Fruit fly (Drosophila melanogaster) whole organism, embryonic: Measurements from ENCODE around the gene ScpX.

Source experiments
- ATbp ChIP-seq: fragments of 200-800 bp; sonication (Bioruptor generic); optimal IDR thresholded peaks from 2 replicates; lab custom pipeline; 2017; ENCODE audit warnings: missing biosample characterization, mild to moderate bottlenecking, missing genetic modification characterization, missing genetic modification reagents
- Awh ChIP-seq: fragments of 200-800 bp; sonication (Bioruptor generic); IDR thresholded peaks from 2 replicates; pipeline ENCODE4, ENCODE4 v1.3.6; 2022; ENCODE audit warnings: missing biosample characterization, missing genetic modification characterization
- CG1024 ChIP-seq: fragments of 200-800 bp; sonication (Bioruptor generic); IDR thresholded peaks from 2 replicates; pipeline ENCODE4 v1.3.6; 2022; ENCODE audit warnings: missing biosample characterization, missing genetic modification characterization
- CG10654 ChIP-seq: fragments of 200-800 bp; sonication (Bioruptor generic); optimal IDR thresholded peaks from 2 replicates; lab custom pipeline; 2016; ENCODE audit warnings: missing biosample characterization, missing genetic modification characterization
- CG14441 ChIP-seq: fragments of 200-800 bp; sonication (Bioruptor generic); IDR thresholded peaks from 2 replicates; pipeline ENCODE4 v1.3.6; 2022; ENCODE audit warnings: missing biosample characterization, missing genetic modification characterization
- CG1529 ChIP-seq: fragments of 200-800 bp; sonication (Bioruptor generic); optimal IDR thresholded peaks from 3 replicates; lab custom pipeline; 2018; ENCODE audit warnings: missing biosample characterization, missing genetic modification characterization
- CG1603 ChIP-seq: fragments of 200-800 bp; sonication (Bioruptor generic); optimal IDR thresholded peaks from 2 replicates; lab custom pipeline; 2019; ENCODE audit warnings: missing biosample characterization, mild to moderate bottlenecking, missing genetic modification characterization, moderate library complexity
- CG17361 ChIP-seq: fragments of 200-800 bp; sonication (Bioruptor generic); IDR thresholded peaks from 3 replicates; pipeline ENCODE4 v1.3.6; 2022; ENCODE audit warnings: missing biosample characterization, missing genetic modification characterization
- CG34422 ChIP-seq: fragments of 200-800 bp; sonication (Bioruptor generic); IDR thresholded peaks from 3 replicates; pipeline ENCODE4 v1.3.6; 2022; ENCODE audit warnings: missing biosample characterization, missing genetic modification characterization
- CG4404 ChIP-seq: fragments of 200-800 bp; sonication (Bioruptor generic); IDR thresholded peaks from 2 replicates; pipeline ENCODE4 v1.3.6; 2022; ENCODE audit warnings: missing biosample characterization, missing genetic modification characterization
- CG4707 ChIP-seq: fragments of 200-800 bp; sonication (Bioruptor generic); optimal IDR thresholded peaks from 2 replicates; lab custom pipeline; 2018; ENCODE audit warnings: missing biosample characterization, mild to moderate bottlenecking, missing genetic modification characterization, moderate library complexity
- CG6683 ChIP-seq: fragments of 200-800 bp; sonication (Bioruptor generic); optimal IDR thresholded peaks from 2 replicates; lab custom pipeline; 2017; ENCODE audit warnings: missing biosample characterization, mild to moderate bottlenecking, missing genetic modification characterization, missing genetic modification reagents
- CG7839 ChIP-seq: fragments of 200-800 bp; sonication (Bioruptor generic); optimal IDR thresholded peaks from 3 replicates; lab custom pipeline; 2018; ENCODE audit warnings: missing biosample characterization, mild to moderate bottlenecking, missing genetic modification characterization, moderate library complexity
- CG9797 ChIP-seq: fragments of 200-800 bp; sonication (Bioruptor generic); optimal IDR thresholded peaks from 3 replicates; lab custom pipeline; 2018; ENCODE audit warnings: missing biosample characterization, mild to moderate bottlenecking, missing genetic modification characterization
- Dbx ChIP-seq: fragments of 200-800 bp; sonication (Bioruptor generic); IDR thresholded peaks from 3 replicates; pipeline ENCODE4 v1.3.6; 2022; ENCODE audit warnings: missing biosample characterization, missing genetic modification characterization
- Dfd ChIP-seq, 2 experiments: fragments of >200 bp; optimal IDR thresholded peaks; 2 replicates each; lab custom pipeline; 2017; ENCODE audit warnings: missing biosample characterization in 2 of 2, missing genetic modification characterization in 2 of 2
- Dip2 ChIP-seq: fragments of 200-800 bp; sonication (Bioruptor generic); IDR thresholded peaks from 2 replicates; pipeline ENCODE4 v1.3.6; 2022; ENCODE audit warnings: missing biosample characterization, missing genetic modification characterization
- Dp ChIP-seq: fragments of 200-800 bp; sonication (Bioruptor generic); optimal IDR thresholded peaks from 2 replicates; lab custom pipeline; 2018; ENCODE audit warnings: missing biosample characterization, mild to moderate bottlenecking, missing genetic modification characterization, moderate library complexity
- ERR ChIP-seq: fragments of 200-800 bp; sonication (Bioruptor generic); optimal IDR thresholded peaks from 2 replicates; lab custom pipeline; 2016; ENCODE audit warnings: missing biosample characterization, missing genetic modification characterization
- Elba2 ChIP-seq: fragments of 200-800 bp; sonication (Bioruptor generic); optimal IDR thresholded peaks from 3 replicates; lab custom pipeline; 2016; ENCODE audit warnings: missing biosample characterization, missing genetic modification characterization
- Hsf ChIP-seq: fragments of 200-800 bp; sonication (Bioruptor generic); optimal IDR thresholded peaks from 3 replicates; lab custom pipeline; 2016; ENCODE audit warnings: missing biosample characterization, missing genetic modification characterization
- Kr ChIP-seq: fragments of 200-800 bp; sonication (Bioruptor generic); optimal IDR thresholded peaks from 2 replicates; lab custom pipeline; 2017; ENCODE audit warnings: missing biosample characterization, mild to moderate bottlenecking, missing genetic modification characterization
- Lhr ChIP-seq: fragments of 200-800 bp; sonication (Bioruptor generic); optimal IDR thresholded peaks from 3 replicates; lab custom pipeline; 2017; ENCODE audit warnings: mild to moderate bottlenecking, missing biosample characterization, missing genetic modification reagents, missing genetic modification characterization
- Med ChIP-seq: fragments of 200-800 bp; sonication (Bioruptor generic); peaks from one replicate; lab custom pipeline; 2016; ENCODE audit warnings: missing biosample characterization, missing genetic modification characterization, mild to moderate bottlenecking, inconsistent platforms, moderate library complexity
- Mrtf ChIP-seq: fragments of 200-800 bp; sonication (Bioruptor generic); IDR thresholded peaks from 3 replicates; pipeline ENCODE4 v1.3.6; 2022; ENCODE audit warnings: missing biosample characterization, missing genetic modification characterization
- PHDP ChIP-seq: fragments of 200-800 bp; sonication (Bioruptor generic); optimal IDR thresholded peaks from 3 replicates; lab custom pipeline; 2018; ENCODE audit warnings: missing biosample characterization, mild to moderate bottlenecking, missing genetic modification characterization, moderate library complexity
- Ravus ChIP-seq: fragments of 200-800 bp; sonication (Bioruptor generic); IDR thresholded peaks from 2 replicates; pipeline ENCODE4 v1.3.6; 2022; ENCODE audit warnings: missing biosample characterization, missing genetic modification characterization
- Six4 ChIP-seq: fragments of 200-800 bp; sonication (Bioruptor generic); optimal IDR thresholded peaks from 2 replicates; lab custom pipeline; 2016; ENCODE audit warnings: missing biosample characterization, missing genetic modification characterization
- ab ChIP-seq: fragments of 200-800 bp; sonication (Bioruptor generic); optimal IDR thresholded peaks from 2 replicates; lab custom pipeline; 2016; ENCODE audit warnings: missing biosample characterization, missing genetic modification characterization
- ac ChIP-seq: fragments of 200-800 bp; sonication (Bioruptor generic); optimal IDR thresholded peaks from 3 replicates; lab custom pipeline; 2017; ENCODE audit warnings: missing biosample characterization, mild to moderate bottlenecking, missing genetic modification characterization
- bbx ChIP-seq: fragments of 200-800 bp; sonication (Bioruptor generic); IDR thresholded peaks from 2 replicates; pipeline ENCODE4 v1.3.6; 2022; ENCODE audit warnings: missing biosample characterization, missing genetic modification characterization; ENCODE audit not compliant: partially characterized antibody
- caup ChIP-seq: fragments of 200-800 bp; sonication (Bioruptor generic); optimal IDR thresholded peaks from 3 replicates; lab custom pipeline; 2017; ENCODE audit warnings: missing biosample characterization, mild to moderate bottlenecking, missing genetic modification characterization, moderate library complexity; ENCODE audit not compliant: severe bottlenecking
- ci ChIP-seq: fragments of 200-800 bp; sonication (Bioruptor generic); IDR thresholded peaks from 3 replicates; pipeline ENCODE4 v1.3.6; 2022; ENCODE audit warnings: missing biosample characterization, missing genetic modification characterization
- danr ChIP-seq: fragments of 200-800 bp; sonication (Bioruptor generic); IDR thresholded peaks from 2 replicates; pipeline ENCODE4 v1.3.6; 2022; ENCODE audit warnings: missing biosample characterization, missing genetic modification characterization
- her ChIP-seq: fragments of 200-800 bp; sonication (Bioruptor generic); optimal IDR thresholded peaks from 2 replicates; lab custom pipeline; 2016; ENCODE audit warnings: missing biosample characterization, missing genetic modification characterization
- hth ChIP-seq: fragments of >200 bp; optimal IDR thresholded peaks from 2 replicates; lab custom pipeline; 2017; ENCODE audit warnings: inconsistent platforms
- lilli ChIP-seq: fragments of 200-800 bp; sonication (Bioruptor generic); optimal IDR thresholded peaks from 3 replicates; lab custom pipeline; 2016; ENCODE audit warnings: missing biosample characterization, missing genetic modification characterization
- mam ChIP-seq: fragments of 200-800 bp; sonication (Bioruptor generic); optimal IDR thresholded peaks from 3 replicates; lab custom pipeline; 2016; ENCODE audit warnings: missing biosample characterization, missing genetic modification characterization
- mirr ChIP-seq: fragments of 200-800 bp; sonication (Bioruptor generic); optimal IDR thresholded peaks from 3 replicates; lab custom pipeline; 2018; ENCODE audit warnings: missing biosample characterization, mild to moderate bottlenecking, missing genetic modification characterization
- peb ChIP-seq: fragments of 200-800 bp; sonication (Bioruptor generic); IDR thresholded peaks from 2 replicates; pipeline ENCODE4 v1.3.6; 2022; ENCODE audit warnings: missing biosample characterization, missing genetic modification characterization
- run ChIP-seq: fragments of 200-800 bp; sonication (Bioruptor generic); optimal IDR thresholded peaks from 3 replicates; lab custom pipeline; 2018; ENCODE audit warnings: missing biosample characterization, mild to moderate bottlenecking, missing genetic modification characterization
- sim ChIP-seq: fragments of 200-800 bp; sonication (Bioruptor generic); IDR thresholded peaks from 2 replicates; pipeline ENCODE4 v1.3.6; 2022; ENCODE audit warnings: missing biosample characterization, missing genetic modification characterization
- slbo ChIP-seq: fragments of 200-800 bp; sonication (Bioruptor generic); IDR thresholded peaks from 2 replicates; pipeline ENCODE4 v1.3.6; 2022; ENCODE audit warnings: missing biosample characterization, missing genetic modification characterization
- ssp ChIP-seq: fragments of 200-800 bp; sonication (Bioruptor generic); IDR thresholded peaks from 2 replicates; pipeline ENCODE4 v1.3.6; 2022; ENCODE audit warnings: missing biosample characterization, missing genetic modification characterization
- toy ChIP-seq: fragments of 200-800 bp; sonication (Bioruptor generic); IDR thresholded peaks from 2 replicates; pipeline ENCODE4 v1.3.6; 2022; ENCODE audit warnings: missing biosample characterization, missing genetic modification characterization
- trh ChIP-seq: fragments of 200-800 bp; sonication (Bioruptor generic); optimal IDR thresholded peaks from 2 replicates; lab custom pipeline; 2016; ENCODE audit warnings: missing biosample characterization, missing genetic modification characterization
- twi ChIP-seq: fragments of 200-800 bp; optimal IDR thresholded peaks from 2 replicates; lab custom pipeline; 2019; ENCODE audit warnings: missing biosample characterization, mild to moderate bottlenecking, missing genetic modification characterization, moderate library complexity
- vfl ChIP-seq: fragments of 200-800 bp; sonication (Bioruptor generic); optimal IDR thresholded peaks from 2 replicates; lab custom pipeline; 2016; ENCODE audit warnings: missing biosample characterization, missing genetic modification characterization
- wor ChIP-seq: fragments of 200-800 bp; sonication (Bioruptor generic); IDR thresholded peaks from 2 replicates; pipeline ENCODE4 v1.3.6; 2022; ENCODE audit warnings: missing biosample characterization, missing genetic modification characterization
- zen2 ChIP-seq: fragments of 200-800 bp; sonication (Bioruptor generic); IDR thresholded peaks from 3 replicates; pipeline ENCODE4 v1.3.6; 2022; ENCODE audit warnings: missing biosample characterization, missing genetic modification characterization; ENCODE audit not compliant: partially characterized antibody
- zfh2 ChIP-seq: fragments of 200-800 bp; sonication (Bioruptor generic); optimal IDR thresholded peaks from 2 replicates; lab custom pipeline; 2016; ENCODE audit warnings: missing biosample characterization, missing genetic modification characterization

Gene ScpX

DNA sequence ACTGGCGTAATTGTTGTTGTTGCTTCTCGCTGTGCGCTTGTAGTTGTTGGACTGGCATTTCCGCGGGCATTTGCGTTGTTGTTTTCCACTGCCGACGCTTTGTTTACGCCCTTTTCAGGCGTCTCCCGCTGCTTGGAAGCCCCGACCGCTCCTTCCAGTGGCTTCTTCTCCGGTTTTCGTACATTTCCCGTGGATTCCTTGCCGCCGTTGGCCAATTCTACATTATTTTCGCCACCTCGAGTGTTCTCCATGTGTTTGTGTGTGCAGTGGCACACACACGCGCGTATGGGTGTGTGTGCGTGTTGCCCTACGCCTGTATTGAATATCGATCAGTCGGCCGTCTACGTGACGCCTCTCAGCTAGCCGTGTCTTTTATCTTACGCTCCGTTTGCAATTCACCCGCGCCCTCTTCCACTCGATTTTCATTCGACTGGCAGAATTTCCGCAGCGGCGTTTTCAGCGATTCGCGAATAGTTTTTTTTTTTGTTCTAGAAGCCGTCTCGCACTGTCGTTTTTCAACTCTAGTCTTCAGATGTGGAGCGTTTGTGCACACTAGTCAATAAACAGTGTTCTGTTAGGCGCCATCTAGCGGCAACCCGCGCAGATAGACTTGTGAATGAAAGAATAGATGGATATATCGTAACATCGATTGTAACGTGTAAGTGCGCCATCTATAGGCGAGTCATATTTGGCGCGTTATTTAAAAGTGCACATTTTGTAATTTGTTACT, 8.3 kb downstream of the ScpX start, which contains the start of gene CG10600 (continued):
- peak; percentile 88 for TF ChIP-seq caup (GFP tag; lab: Kevin White, UChicago)
- peak; percentile 44; the same call in 1 of the 3 replicates for TF ChIP-seq Mrtf
- TF ChIP-seq ATbp (GFP tag; lab: Kevin White, UChicago): peak; percentile 64
- TF ChIP-seq CG4404 (GFP tag; lab: Robert Waterston, UW): no peak
- TF ChIP-seq sim (GFP tag; lab: Robert Waterston, UW): no peak
- no peak for TF ChIP-seq danr (GFP tag; lab: Robert Waterston, UW)
- TF ChIP-seq CG1529 (GFP tag; lab: Kevin White, UChicago): peak; percentile 39
- peak; percentile 92 for TF ChIP-seq CG34422 (GFP tag; lab: Robert Waterston, UW)
- TF ChIP-seq Awh (GFP tag; lab: Robert Waterston, UW): no peak
- TF ChIP-seq Med: peak; percentile 98
- peak; percentile 56 for TF ChIP-seq CG9797 (GFP tag; lab: Kevin White, UChicago)
- TF ChIP-seq Dbx (GFP tag; lab: Robert Waterston, UW): peak; percentile 87
- peak; percentile 90 for TF ChIP-seq ERR
- TF ChIP-seq bbx: peak; percentile 93
- TF ChIP-seq CG1603 (tag; lab: Kevin White, UChicago): peak; percentile 92
- peak; percentile 88 for TF ChIP-seq zen2 (GFP tag; lab: Robert Waterston, UW)
- peak; percentile 63 for TF ChIP-seq CG14441 (GFP tag; lab: Robert Waterston, UW)
- TF ChIP-seq Lhr (GFP tag; lab: Kevin White, UChicago): peak; percentile 98
- peak; percentile 69 for TF ChIP-seq CG17361
- TF ChIP-seq CG7839 (tag; lab: Kevin White, UChicago): peak; percentile 76
- TF ChIP-seq wor (GFP tag; lab: Robert Waterston, UW): 0 out of 2 replicates have a peak, but pooled peaks have one; percentile 12
- peak; percentile 92 for TF ChIP-seq mam (GFP tag; lab: Kevin White, UChicago)
- peak; percentile 69 for TF ChIP-seq mirr (GFP tag; lab: Kevin White, UChicago)
- TF ChIP-seq vfl (GFP tag; lab: Kevin White, UChicago): peak; percentile 85
- no peak for TF ChIP-seq Kr (GFP tag; lab: Kevin White, UChicago)
- peak; percentile 89 for TF ChIP-seq lilli (GFP tag; lab: Kevin White, UChicago)
- no peak for TF ChIP-seq Ravus (GFP tag; lab: Robert Waterston, UW)
- TF ChIP-seq ci (GFP tag; lab: Robert Waterston, UW): peak; percentile 90
- peak; percentile 92 for TF ChIP-seq Hsf (GFP tag; lab: Kevin White, UChicago)
- no peak for TF ChIP-seq hth (lab: Kevin White, UChicago)
- TF ChIP-seq CG4707 (GFP tag; lab: Kevin White, UChicago): peak; percentile 47
- TF ChIP-seq ssp (GFP tag; lab: Robert Waterston, UW): peak; percentile 66
- TF ChIP-seq Six4 (GFP tag; lab: Kevin White, UChicago): peak; percentile 69
- TF ChIP-seq her: peak; percentile 89
- peak; percentile 34 for TF ChIP-seq twi (tag; lab: Kevin White, UChicago)
- TF ChIP-seq PHDP (tag; lab: Kevin White, UChicago): peak; percentile 63
- TF ChIP-seq Dip2 (GFP tag; lab: Robert Waterston, UW): peak; percentile 84
- TF ChIP-seq zfh2 (GFP tag; lab: Kevin White, UChicago): peak; percentile 91
- no peak for TF ChIP-seq peb (GFP tag; lab: Robert Waterston, UW)
- peak; percentile 30 for TF ChIP-seq ac (GFP tag; lab: Kevin White, UChicago)
- TF ChIP-seq Dfd (GFP tag; optimal IDR thresholded peaks at IDR 0.05; lab: Kevin White, UChicago): no peak
- TF ChIP-seq CG1024 (GFP tag; lab: Robert Waterston, UW): peak; percentile 69
- TF ChIP-seq run (tag; lab: Kevin White, UChicago): peak; percentile 41
- peak; percentile 75 for TF ChIP-seq CG10654 (GFP tag; lab: Kevin White, UChicago)
- no peak for TF ChIP-seq CG6683 (GFP tag; lab: Kevin White, UChicago)
- no peak for TF ChIP-seq ab (GFP tag; lab: Kevin White, UChicago)
- peak; percentile 43 for TF ChIP-seq Elba2 (GFP tag; lab: Kevin White, UChicago)
- peak; percentile 56 for TF ChIP-seq trh
- TF ChIP-seq slbo (GFP tag; lab: Robert Waterston, UW): peak; percentile 90
- peak; percentile 100 for TF ChIP-seq Dp (GFP tag; lab: Kevin White, UChicago)
- peak; percentile 25; the same call in 1 of the 2 replicates for TF ChIP-seq toy
